Fruit fly (Drosophila melanogaster) whole organism: ENCODE data around the gene sr.

Source experiments
- CG8478 ChIP-seq: fragments of >200 bp; optimal IDR thresholded peaks from 2 replicates; lab custom pipeline; 2018; ENCODE audit warnings: inconsistent platforms
- Dll ChIP-seq: fragments of >200 bp; optimal IDR thresholded peaks from 2 replicates; lab custom pipeline; 2017
- EcR ChIP-seq, 2 experiments: fragments of >200 bp; optimal IDR thresholded peaks; 2 replicates each; lab custom pipeline; 2017; ENCODE audit warnings: missing biosample characterization in 2 of 2, missing genetic modification characterization in 2 of 2, missing genetic modification reagents in 2 of 2
- pan ChIP-seq: fragments of >200 bp; optimal IDR thresholded peaks from 2 replicates; lab custom pipeline; 2017
- psq ChIP-seq: fragments of >200 bp; optimal IDR thresholded peaks from 2 replicates; lab custom pipeline; 2017
- usp ChIP-seq: fragments of >200 bp; optimal IDR thresholded peaks from 2 replicates; lab custom pipeline; 2017; ENCODE audit warnings: missing biosample characterization, missing genetic modification characterization, mixed read lengths

sr gene

DNA sequence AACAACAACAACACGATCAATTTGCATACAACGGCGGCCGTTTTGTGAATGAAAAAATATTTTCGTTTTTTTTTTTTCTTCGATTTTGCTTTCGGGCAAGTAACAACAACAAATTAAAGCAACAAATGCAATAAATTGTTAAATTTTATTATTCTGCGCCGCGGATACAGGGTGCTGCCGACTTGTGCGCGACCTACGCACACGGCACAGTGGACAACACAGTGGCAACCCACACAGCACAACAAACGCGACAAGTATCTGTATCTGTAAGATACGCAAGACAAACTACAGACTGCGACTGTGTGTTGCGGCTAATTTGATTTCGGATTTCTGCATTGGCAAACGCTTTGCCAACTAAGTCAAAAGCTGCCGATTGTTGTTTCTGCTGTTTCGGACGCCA lies 17.0 kb downstream of the sr start:
- TF ChIP-seq CG8478 (lab: Kevin White, UChicago), result no peak

DNA sequence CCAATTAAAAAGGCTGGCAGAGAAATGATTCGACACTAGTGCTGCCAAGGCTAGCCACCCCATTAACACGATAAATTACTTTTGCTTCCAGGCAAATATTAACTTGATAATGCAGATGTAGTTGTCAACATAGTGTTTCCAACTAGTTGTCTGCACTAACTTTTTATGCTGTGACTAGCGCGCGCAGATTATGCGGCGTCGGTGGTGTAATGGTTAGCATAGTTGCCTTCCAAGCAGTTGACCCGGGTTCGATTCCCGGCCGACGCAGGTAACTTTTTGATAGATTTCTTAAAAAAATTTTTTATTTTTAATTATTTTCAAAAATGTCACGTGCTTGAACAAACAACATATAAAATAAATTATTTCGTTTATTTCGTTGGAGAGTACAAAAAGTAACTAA lies 17.8 kb downstream of the sr start:
- TF ChIP-seq pan (no peak), Dll (lab: Kevin White, UChicago) (no peak), CG8478 (lab: Kevin White, UChicago) (no peak), psq (lab: Kevin White, UChicago) (no peak), usp (GFP tag; lab: Kevin White, UChicago) (no peak), EcR (GFP tag; optimal IDR thresholded peaks at IDR 0.05; lab: Kevin White, UChicago) (no peak)

DNA sequence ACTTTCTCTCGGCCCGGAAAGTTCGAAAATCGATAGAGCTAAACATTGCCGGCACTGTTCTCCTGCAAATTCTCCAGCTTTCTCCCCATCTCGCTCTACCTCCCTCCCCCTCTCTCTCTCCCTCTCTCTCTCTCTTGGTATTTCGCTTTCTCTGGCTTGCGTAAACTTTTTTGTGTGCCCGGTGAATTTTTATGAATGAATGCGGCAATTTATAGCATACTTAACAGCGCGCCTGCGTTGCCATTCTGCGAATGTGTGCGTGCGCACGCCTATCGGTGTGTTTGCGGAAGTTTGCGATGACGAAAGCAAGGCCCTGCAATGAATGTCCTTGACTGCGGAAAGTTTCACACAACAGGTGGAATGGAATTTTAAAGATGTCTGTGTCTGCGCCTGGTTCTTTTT lies 21.1 kb downstream of the sr start:
- TF ChIP-seq EcR (GFP tag; optimal IDR thresholded peaks at IDR 0.05; lab: Kevin White, UChicago), result no peak
- TF ChIP-seq pan, result no peak
- no peak for TF ChIP-seq psq (lab: Kevin White, UChicago)
- TF ChIP-seq usp (GFP tag; lab: Kevin White, UChicago), result no peak
- no peak for TF ChIP-seq Dll (lab: Kevin White, UChicago)
- TF ChIP-seq CG8478 (lab: Kevin White, UChicago), result no peak

DNA sequence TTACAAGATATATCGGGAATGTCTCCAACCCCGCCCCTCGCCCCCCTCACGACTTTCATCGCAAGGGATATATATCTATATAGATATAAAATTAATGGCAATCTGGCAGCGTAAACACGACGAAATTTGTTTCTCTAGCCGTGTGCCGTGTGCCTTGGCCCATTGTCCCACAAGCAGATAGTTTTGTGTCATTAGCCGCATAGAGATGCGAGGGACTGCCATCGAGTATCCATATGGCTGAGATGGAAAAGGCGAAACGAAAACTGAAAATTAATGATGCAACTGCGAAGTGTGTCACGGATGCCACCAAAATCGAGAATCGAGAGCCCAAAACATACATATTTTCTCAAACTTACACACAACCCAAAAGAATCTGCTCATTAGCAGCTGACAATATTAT lies 24.2 kb downstream of the sr start:
- TF ChIP-seq psq (lab: Kevin White, UChicago) (no peak), CG8478 (lab: Kevin White, UChicago) (no peak), usp (GFP tag; lab: Kevin White, UChicago) (no peak), Dll (lab: Kevin White, UChicago) (no peak), pan (no peak), EcR (GFP tag; optimal IDR thresholded peaks at IDR 0.05; lab: Kevin White, UChicago) (no peak)

DNA sequence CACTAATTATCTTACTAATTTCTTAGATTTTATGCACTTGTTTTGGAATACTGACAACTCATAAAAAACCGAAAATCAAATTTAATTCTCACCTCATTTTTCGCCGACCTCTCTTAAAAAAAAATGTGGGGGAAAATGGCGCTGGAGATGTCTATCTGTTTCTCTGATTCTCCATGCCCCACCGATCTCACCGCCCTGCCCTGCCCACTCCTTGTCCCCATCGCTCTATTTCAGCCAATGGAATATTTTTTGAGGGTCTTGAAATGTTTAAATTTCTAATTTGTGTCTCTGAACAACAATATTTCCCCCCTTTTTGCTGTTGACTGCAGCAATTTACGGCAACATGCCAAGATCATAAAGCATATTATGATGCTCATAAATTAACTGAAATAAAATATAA lies 26.9 kb downstream of the sr start:
- TF ChIP-seq Dll (lab: Kevin White, UChicago) (no peak), CG8478 (lab: Kevin White, UChicago) (no peak), usp (GFP tag; lab: Kevin White, UChicago) (no peak), pan (no peak), psq (lab: Kevin White, UChicago) (no peak), EcR (GFP tag; optimal IDR thresholded peaks at IDR 0.05; lab: Kevin White, UChicago) (no peak)

DNA sequence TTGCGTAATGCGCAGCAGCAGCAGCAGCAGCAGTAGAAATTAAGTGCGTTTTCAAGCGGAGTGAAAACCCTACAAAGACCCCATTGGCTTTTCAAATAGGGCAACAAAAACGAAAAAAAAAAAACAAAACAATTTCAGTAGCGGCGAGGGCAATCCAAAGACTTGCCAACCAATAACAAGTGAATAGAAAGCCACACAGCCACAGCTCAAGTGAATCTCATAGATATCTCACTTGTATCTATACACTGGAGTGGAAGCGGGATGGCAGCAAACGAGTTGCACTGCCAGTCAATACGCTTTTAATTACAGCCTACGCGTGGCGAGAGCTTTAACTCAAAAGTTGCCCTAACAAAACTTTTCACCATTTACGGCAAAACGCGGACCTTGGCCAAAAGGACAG lies 27.6 kb downstream of the sr start:
- no peak for TF ChIP-seq psq (lab: Kevin White, UChicago)
- no peak for TF ChIP-seq CG8478 (lab: Kevin White, UChicago)
- no peak for TF ChIP-seq usp (GFP tag; lab: Kevin White, UChicago)
- no peak for TF ChIP-seq pan
- no peak for TF ChIP-seq EcR (GFP tag; optimal IDR thresholded peaks at IDR 0.05; lab: Kevin White, UChicago)
- no peak for TF ChIP-seq Dll (lab: Kevin White, UChicago)

DNA sequence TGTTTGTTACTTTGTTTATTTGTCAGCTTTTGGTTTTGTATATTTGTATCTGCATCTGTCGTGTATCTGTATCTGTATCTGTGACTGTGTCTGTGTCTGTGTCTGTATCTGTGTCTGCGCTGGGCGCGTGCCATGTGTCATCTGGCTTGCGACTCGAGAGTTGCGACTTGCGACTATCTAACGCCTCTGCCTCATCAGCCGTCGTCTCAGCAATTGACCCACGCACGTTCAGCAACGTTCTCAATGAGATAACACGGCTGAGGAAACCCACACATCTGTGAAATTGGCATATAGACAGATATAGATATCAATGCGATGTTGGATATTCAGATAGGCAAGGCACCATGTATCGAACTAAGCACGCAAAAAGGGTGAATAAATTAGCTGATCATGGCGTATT lies 28.1 kb downstream of the sr start:
- TF ChIP-seq CG8478 (lab: Kevin White, UChicago) (no peak), usp (GFP tag; lab: Kevin White, UChicago) (no peak), EcR (GFP tag; optimal IDR thresholded peaks at IDR 0.05; lab: Kevin White, UChicago) (no peak), pan (no peak), psq (lab: Kevin White, UChicago) (no peak), Dll (lab: Kevin White, UChicago) (no peak)

DNA sequence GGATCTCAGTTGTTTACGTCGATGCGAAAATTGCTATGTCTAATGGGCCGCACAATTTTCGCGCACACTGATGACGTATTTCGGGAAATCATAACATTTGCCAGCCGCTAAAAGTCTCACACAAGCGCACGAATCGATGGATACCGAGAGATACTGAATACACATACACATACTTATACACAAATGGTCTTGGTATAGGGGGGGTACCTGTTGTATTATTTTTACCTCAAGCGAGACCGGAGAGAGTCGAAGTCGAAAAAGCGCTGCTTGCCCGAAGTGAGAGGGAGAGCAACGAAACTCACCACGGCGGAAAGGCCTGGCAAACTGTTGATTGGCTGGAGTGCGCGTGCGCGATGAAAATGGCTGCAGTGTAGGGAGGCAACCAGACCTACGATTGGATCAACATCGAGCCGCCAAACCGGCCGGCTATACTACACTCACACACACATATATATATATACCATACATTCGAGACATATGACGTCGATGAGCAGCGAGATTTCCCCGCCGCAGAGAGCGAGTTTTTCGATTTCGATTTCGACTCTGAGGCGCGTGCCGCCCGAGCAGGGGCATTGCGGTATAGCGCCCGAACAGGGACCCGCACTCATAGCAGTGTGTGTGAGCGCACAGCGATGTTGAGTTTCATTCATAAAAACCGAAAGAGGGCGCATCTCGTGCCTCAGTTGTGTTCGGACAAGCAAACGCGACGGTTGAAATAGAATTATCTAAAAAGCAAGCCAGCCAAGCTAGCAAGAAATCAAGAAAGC lies 31.0 kb downstream of the sr start:
- TF ChIP-seq Dll (lab: Kevin White, UChicago), result peak; percentile 16
- peak; percentile 19 for TF ChIP-seq CG8478 (lab: Kevin White, UChicago)
- no peak for TF ChIP-seq EcR (GFP tag; optimal IDR thresholded peaks at IDR 0.05; lab: Kevin White, UChicago)

DNA sequence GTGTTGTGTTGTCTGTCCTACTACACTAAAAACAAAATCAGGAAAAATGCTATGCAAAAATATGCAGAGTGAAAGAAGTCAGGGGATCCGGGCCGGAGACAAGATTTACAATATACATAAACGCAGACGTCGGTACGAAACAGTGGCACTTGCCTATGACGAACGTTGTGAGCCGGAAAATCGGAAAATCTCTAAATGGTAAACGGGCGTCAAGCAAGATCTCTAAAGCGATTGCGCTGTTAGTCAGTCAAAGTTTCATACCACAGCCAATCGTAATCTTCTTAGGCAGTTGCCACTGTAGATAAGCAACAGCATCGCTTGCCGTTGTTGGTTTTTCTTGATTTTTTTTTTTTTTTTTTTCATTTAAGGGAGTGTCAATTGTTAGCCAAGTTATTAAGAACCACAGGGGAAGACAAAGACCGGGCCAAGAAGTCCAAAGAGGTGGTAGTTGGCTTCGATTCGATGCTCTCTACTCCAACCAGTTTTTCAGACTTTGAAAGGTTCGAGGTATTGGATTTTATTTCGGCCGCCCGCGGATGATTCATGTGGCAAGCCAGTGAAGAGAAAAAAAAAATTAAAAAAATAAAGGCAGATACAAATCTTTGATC lies 34.5 kb downstream of the sr start:
- TF ChIP-seq usp (GFP tag; lab: Kevin White, UChicago), result no peak
- no peak for TF ChIP-seq EcR (GFP tag; optimal IDR thresholded peaks at IDR 0.05; lab: Kevin White, UChicago)
- no peak for TF ChIP-seq psq (lab: Kevin White, UChicago)
- no peak for TF ChIP-seq CG8478 (lab: Kevin White, UChicago)
- TF ChIP-seq Dll (lab: Kevin White, UChicago), result no peak
- no peak for TF ChIP-seq pan

DNA sequence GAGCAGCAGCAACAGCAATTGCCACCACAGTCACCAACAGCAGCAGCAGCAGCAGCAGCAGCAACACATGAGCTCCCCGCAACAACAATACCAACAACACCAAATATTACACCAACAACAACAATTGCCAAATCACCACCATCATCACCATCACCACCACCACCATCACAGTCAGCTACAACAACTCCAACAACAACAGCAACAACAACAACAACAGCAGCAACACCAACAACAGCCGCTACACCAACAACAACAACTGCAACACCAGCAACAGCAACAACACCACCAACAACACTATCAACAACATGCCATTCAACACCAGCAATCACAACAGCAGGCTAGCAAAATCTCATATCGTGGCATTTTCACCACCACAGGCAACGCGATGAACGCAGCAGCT lies 40.1 kb downstream of the sr start:
- TF ChIP-seq psq (lab: Kevin White, UChicago) (no peak), Dll (lab: Kevin White, UChicago) (no peak), CG8478 (lab: Kevin White, UChicago) (no peak), EcR (GFP tag; optimal IDR thresholded peaks at IDR 0.05; lab: Kevin White, UChicago) (no peak), pan (no peak), usp (GFP tag; lab: Kevin White, UChicago) (no peak)

DNA sequence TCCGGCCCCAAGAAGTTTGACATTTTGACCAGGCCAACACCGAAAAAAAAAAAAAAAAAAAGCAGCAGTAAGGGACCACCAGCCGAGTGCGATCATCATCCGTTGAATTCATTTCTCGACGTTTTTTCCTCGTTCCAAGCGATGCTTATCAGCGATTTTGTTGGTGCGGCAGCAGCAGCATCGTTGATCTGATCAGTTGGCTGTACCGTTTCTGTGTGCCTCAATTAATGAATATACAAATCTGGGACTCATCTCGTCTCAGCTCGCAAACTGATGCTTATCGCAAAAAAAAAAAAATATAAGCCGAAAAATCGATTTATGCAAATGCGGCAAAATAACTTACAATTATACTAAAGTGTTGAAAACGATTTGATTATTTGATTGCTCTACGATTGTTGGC lies 54.2 kb downstream of the sr start:
- TF ChIP-seq psq (lab: Kevin White, UChicago), result no peak
- TF ChIP-seq Dll (lab: Kevin White, UChicago), result no peak
- TF ChIP-seq CG8478 (lab: Kevin White, UChicago), result no peak
- TF ChIP-seq usp (GFP tag; lab: Kevin White, UChicago), result no peak
- TF ChIP-seq pan, result no peak
- no peak for TF ChIP-seq EcR (GFP tag; optimal IDR thresholded peaks at IDR 0.05; lab: Kevin White, UChicago)

DNA sequence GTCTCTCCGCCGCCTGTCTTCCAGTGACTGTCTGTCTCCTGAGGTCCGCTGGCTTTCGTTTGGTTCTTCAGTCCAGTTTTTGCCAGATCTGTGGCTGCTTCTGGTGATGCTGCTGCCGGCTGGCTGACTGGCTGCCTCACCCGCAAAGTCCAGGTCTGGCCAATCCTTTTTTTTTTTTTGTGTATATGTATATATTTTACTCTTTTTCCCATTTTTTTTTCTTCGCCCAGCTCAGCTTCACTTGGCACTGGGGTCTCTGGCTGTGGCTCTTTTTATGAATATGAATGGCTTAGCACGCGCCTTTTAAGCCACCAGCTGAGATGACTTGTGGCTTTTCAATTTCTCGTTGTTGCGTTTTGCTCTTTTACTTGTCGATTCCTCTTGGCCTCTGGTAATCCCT lies 56.0 kb downstream of the sr start:
- TF ChIP-seq Dll (lab: Kevin White, UChicago) (no peak), usp (GFP tag; lab: Kevin White, UChicago) (no peak), CG8478 (lab: Kevin White, UChicago) (no peak), pan (no peak), EcR (GFP tag; optimal IDR thresholded peaks at IDR 0.05; lab: Kevin White, UChicago) (no peak), psq (lab: Kevin White, UChicago) (no peak)
